Fruit fly (Drosophila melanogaster) whole organism, wandering third instar larva: Measurements from ENCODE around the gene CG12111.

Experiments used
- CG32264 ChIP-seq: fragments of 200-800 bp; sonication (Bioruptor generic); optimal IDR thresholded peaks from 2 replicates; lab custom pipeline; 2016; ENCODE audit warnings: missing biosample characterization, missing genetic modification characterization
- CG9705 ChIP-seq: fragments of 200-800 bp; sonication (Bioruptor generic); optimal IDR thresholded peaks from 2 replicates; lab custom pipeline; 2018; ENCODE audit warnings: missing biosample characterization, mild to moderate bottlenecking, missing genetic modification characterization
- Dif ChIP-seq: fragments of 200-275, 200-300 bp; sonication (Bioruptor generic); optimal IDR thresholded peaks from 2 replicates; lab custom pipeline; 2018; ENCODE audit warnings: missing biosample characterization, missing genetic modification characterization; ENCODE audit not compliant: partially characterized antibody
- GATAd ChIP-seq: sonication (Bioruptor generic); optimal IDR thresholded peaks from 2 replicates; lab custom pipeline; 2016; ENCODE audit warnings: missing biosample characterization, missing genetic modification characterization
- HLH106 ChIP-seq: fragments of 200-800 bp; optimal IDR thresholded peaks from 3 replicates; lab custom pipeline; 2019; ENCODE audit warnings: missing biosample characterization, mild to moderate bottlenecking, missing genetic modification characterization, moderate library complexity
- Hr78 ChIP-seq: fragments of >200 bp; optimal IDR thresholded peaks from 2 replicates; lab custom pipeline; 2017; ENCODE audit warnings: missing biosample characterization, missing genetic modification characterization
- Hr83 ChIP-seq: fragments of 200-300 bp; sonication (Bioruptor generic); optimal IDR thresholded peaks from 2 replicates; lab custom pipeline; 2016; ENCODE audit warnings: missing biosample characterization, mild to moderate bottlenecking, missing genetic modification characterization, moderate library complexity; ENCODE audit not compliant: poor library complexity, severe bottlenecking
- Jra ChIP-seq: sonication (Bioruptor generic); optimal IDR thresholded peaks from 2 replicates; lab custom pipeline; 2016; ENCODE audit warnings: missing biosample characterization, missing genetic modification characterization
- Myc ChIP-seq: fragments of >200 bp; optimal IDR thresholded peaks from 2 replicates; lab custom pipeline; 2017
- N ChIP-seq: fragments of >200 bp; optimal IDR thresholded peaks from 2 replicates; lab custom pipeline; 2018; ENCODE audit warnings: missing biosample characterization, missing external identifiers, missing genetic modification characterization
- Sp1 ChIP-seq: fragments of 200-800 bp; sonication (Bioruptor generic); optimal IDR thresholded peaks from 3 replicates; lab custom pipeline; 2019; ENCODE audit warnings: missing biosample characterization, mild to moderate bottlenecking, missing genetic modification characterization, moderate library complexity
- Vsx2 ChIP-seq: fragments of 200-300, 225-300 bp; sonication (Bioruptor generic); optimal IDR thresholded peaks from 2 replicates; lab custom pipeline; 2018; ENCODE audit warnings: missing biosample characterization, missing genetic modification characterization; ENCODE audit not compliant: partially characterized antibody
- br ChIP-seq: fragments of 200-800 bp; sonication (Bioruptor generic); optimal IDR thresholded peaks from 2 replicates; lab custom pipeline; 2016; ENCODE audit warnings: missing biosample characterization, missing genetic modification characterization
- brk ChIP-seq: fragments of 200-800 bp; sonication (Bioruptor generic); optimal IDR thresholded peaks from 2 replicates; lab custom pipeline; 2016; ENCODE audit warnings: missing biosample characterization, mild to moderate bottlenecking, missing genetic modification characterization
- dmrt93B ChIP-seq: fragments of 200-800 bp; sonication (Bioruptor generic); optimal IDR thresholded peaks from 2 replicates; lab custom pipeline; 2018; ENCODE audit warnings: missing biosample characterization, mild to moderate bottlenecking, missing genetic modification characterization
- dsf ChIP-seq: sonication (Bioruptor generic); optimal IDR thresholded peaks from 2 replicates; lab custom pipeline; 2016; ENCODE audit warnings: missing biosample characterization, missing genetic modification characterization, borderline replicate concordance
- ey ChIP-seq: fragments of 200-800 bp; sonication (Bioruptor generic); optimal IDR thresholded peaks from 2 replicates; lab custom pipeline; 2016; ENCODE audit warnings: missing biosample characterization, missing genetic modification characterization
- foxo ChIP-seq, 2 experiments: fragments of 200-800 bp; sonication (Bioruptor generic); optimal IDR thresholded peaks; 2 replicates in 1 of 2; 3 replicates in 1 of 2; lab custom pipeline; 2016 to 2017; ENCODE audit warnings: missing biosample characterization in 2 of 2, missing genetic modification characterization in 2 of 2
- fru ChIP-seq: fragments of 200-800 bp; sonication (Bioruptor generic); optimal IDR thresholded peaks from 3 replicates; lab custom pipeline; 2016; ENCODE audit warnings: missing biosample characterization, mild to moderate bottlenecking, missing genetic modification characterization
- jim ChIP-seq: fragments of 175-275, 200-325 bp; sonication (Bioruptor generic); optimal IDR thresholded peaks from 2 replicates; lab custom pipeline; 2016; ENCODE audit warnings: missing biosample characterization, mild to moderate bottlenecking, missing genetic modification characterization
- lola ChIP-seq: fragments of >200 bp; optimal IDR thresholded peaks from 2 replicates; lab custom pipeline; 2017; ENCODE audit warnings: missing biosample characterization, missing genetic modification characterization
- pan ChIP-seq: fragments of >200 bp; optimal IDR thresholded peaks from 2 replicates; lab custom pipeline; 2017
- psq ChIP-seq: fragments of 200-800 bp; sonication (Bioruptor generic); optimal IDR thresholded peaks from 3 replicates; lab custom pipeline; 2017; ENCODE audit warnings: missing biosample characterization, mild to moderate bottlenecking, missing genetic modification characterization, moderate library complexity
- rgr ChIP-seq: fragments of 200-800 bp; sonication (Bioruptor generic); optimal IDR thresholded peaks from 3 replicates; lab custom pipeline; 2016; ENCODE audit warnings: missing biosample characterization, mild to moderate bottlenecking, missing genetic modification characterization
- tai ChIP-seq: sonication (Bioruptor generic); optimal IDR thresholded peaks from 2 replicates; lab custom pipeline; 2016; ENCODE audit warnings: missing biosample characterization, missing genetic modification characterization
- usp ChIP-seq: fragments of >200 bp; optimal IDR thresholded peaks from 2 replicates; lab custom pipeline; 2017; ENCODE audit warnings: missing biosample characterization, missing genetic modification characterization
- woc ChIP-seq: sonication (Bioruptor generic); optimal IDR thresholded peaks from 2 replicates; lab custom pipeline; 2016; ENCODE audit warnings: missing biosample characterization, mild to moderate bottlenecking, missing genetic modification characterization

The CG12111 gene

DNA sequence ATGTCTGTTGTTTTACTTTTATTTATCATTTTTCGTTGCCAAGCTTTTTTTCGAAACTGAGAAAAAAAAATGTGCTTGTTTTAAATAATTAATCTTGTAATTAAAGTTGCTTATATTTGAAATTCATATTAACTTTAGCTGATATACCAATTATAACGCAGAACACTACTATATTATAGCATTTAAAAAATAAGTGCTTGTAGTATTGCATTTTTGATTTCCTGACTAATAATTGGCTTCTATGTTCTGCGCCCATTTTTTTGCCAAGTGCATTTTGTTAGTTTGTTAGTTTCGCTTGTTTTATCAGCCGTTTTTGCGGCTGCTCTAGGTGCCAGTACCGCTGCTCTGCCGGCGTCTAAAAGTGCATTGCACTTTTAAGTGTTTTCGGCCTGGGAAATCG, 49.3 kb downstream of the CG12111 start:
- TF ChIP-seq N (GFP tag; lab: Kevin White, UChicago) (no peak), Hr78 (no peak), psq (no peak), CG9705 (no peak), dsf (GFP tag; lab: Kevin White, UChicago) (no peak), fru (no peak), woc (GFP tag; lab: Kevin White, UChicago) (no peak), rgr (GFP tag; lab: Kevin White, UChicago) (no peak), tai (GFP tag; lab: Kevin White, UChicago) (no peak), Dif (GFP tag; lab: Kevin White, UChicago) (no peak), GATAd (GFP tag; lab: Kevin White, UChicago) (no peak), lola (GFP tag; lab: Kevin White, UChicago) (no peak), usp (GFP tag; lab: Kevin White, UChicago) (no peak), br (GFP tag; lab: Kevin White, UChicago) (no peak), jim (GFP tag; lab: Kevin White, UChicago) (no peak), Vsx2 (GFP tag; lab: Kevin White, UChicago) (no peak), Hr83 (GFP tag; lab: Kevin White, UChicago) (no peak)
- TF ChIP-seq, all 38 proteins: peak for 0

DNA sequence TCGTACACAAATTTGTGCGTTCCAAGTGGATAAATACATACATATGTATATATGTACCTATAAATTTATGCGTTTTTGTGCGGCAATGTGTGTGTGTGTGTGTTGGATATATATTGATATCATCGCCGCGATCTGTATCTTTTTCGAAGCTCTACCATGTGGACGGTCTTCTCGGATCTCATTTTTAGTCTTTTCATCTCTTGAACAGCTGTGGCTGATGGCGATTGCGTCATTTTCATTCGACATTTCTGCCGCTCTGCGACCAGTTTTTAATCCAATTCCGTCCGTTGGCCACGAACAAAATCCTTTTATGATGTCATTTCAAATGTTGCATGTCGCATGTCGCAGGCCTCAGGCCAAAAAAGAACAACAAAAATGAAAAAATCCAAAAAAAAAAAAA, 50.2 kb downstream of the CG12111 start:
- TF ChIP-seq CG9705 (no peak), Jra (GFP tag; lab: Kevin White, UChicago) (no peak), tai (GFP tag; lab: Kevin White, UChicago) (no peak), woc (GFP tag; lab: Kevin White, UChicago) (no peak), HLH106 (tag; lab: Kevin White, UChicago) (no peak), foxo (GFP tag; optimal IDR thresholded peaks at IDR 0.05; lab: Kevin White, UChicago) (no peak), usp (GFP tag; lab: Kevin White, UChicago) (no peak), Myc (lab: Kevin White, UChicago) (no peak), ey (no peak), br (GFP tag; lab: Kevin White, UChicago) (no peak), Hr78 (no peak), Hr83 (GFP tag; lab: Kevin White, UChicago) (no peak), rgr (GFP tag; lab: Kevin White, UChicago) (no peak), jim (GFP tag; lab: Kevin White, UChicago) (no peak), pan (lab: Kevin White, UChicago) (no peak), CG32264 (no peak), Sp1 (GFP tag; lab: Kevin White, UChicago) (no peak), brk (GFP tag; lab: Kevin White, UChicago) (no peak), dmrt93B (GFP tag; lab: Kevin White, UChicago) (no peak)
- TF ChIP-seq, all 38 proteins: peak for 0
